Fruit fly (Drosophila melanogaster): Measurements from ENCODE around the gene CG5921.

The CG5921 gene

DNA sequence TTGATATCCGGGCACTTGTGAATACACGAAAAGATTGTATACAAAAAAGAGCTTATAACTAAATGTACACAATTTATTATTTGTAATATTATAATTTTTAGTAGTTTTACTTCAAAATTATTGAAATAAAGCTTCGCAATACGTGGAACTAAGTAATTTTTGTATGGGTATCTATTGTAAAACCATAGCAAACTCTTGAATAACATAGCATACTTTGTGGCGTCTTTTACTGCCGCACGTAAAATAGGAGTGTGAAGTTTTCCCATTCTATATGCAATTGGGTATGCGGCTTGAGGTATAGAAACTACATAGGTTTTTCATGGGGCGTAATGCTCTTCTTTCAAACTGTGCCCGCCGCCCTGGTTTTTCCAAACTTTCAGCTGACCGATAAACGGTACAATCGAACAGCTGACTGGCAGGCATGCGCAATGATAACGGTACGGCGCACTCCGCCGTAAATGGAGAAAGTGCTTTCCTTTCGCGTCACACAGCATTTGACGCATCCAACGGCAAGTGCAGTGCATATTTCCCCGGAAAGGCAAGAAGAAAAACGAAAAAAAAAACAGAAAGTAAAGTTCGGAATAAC, 11.1 kb upstream of the CG5921 start, which contains the start of gene CG5937:
Gene CG5937 (plus strand): TSS at position 575 of the 586 bp plus-strand sequence.
- TF ChIP-seq N (GFP tag; optimal IDR thresholded peaks at IDR 0.05) (no peak), HLH106 (tag; optimal IDR thresholded peaks at IDR 0.05) (peak; percentile 1), dl (GFP tag; optimal IDR thresholded peaks at IDR 0.05; ENCODE audit: insufficient read depth in 1 of 2, partially characterized antibody in 2 of 2) (no peak), dmrt93B (GFP tag; optimal IDR thresholded peaks at IDR 0.05) (no peak), foxo (GFP tag; optimal IDR thresholded peaks at IDR 0.05) (no peak), br (GFP tag; optimal IDR thresholded peaks at IDR 0.05) (no peak)

DNA sequence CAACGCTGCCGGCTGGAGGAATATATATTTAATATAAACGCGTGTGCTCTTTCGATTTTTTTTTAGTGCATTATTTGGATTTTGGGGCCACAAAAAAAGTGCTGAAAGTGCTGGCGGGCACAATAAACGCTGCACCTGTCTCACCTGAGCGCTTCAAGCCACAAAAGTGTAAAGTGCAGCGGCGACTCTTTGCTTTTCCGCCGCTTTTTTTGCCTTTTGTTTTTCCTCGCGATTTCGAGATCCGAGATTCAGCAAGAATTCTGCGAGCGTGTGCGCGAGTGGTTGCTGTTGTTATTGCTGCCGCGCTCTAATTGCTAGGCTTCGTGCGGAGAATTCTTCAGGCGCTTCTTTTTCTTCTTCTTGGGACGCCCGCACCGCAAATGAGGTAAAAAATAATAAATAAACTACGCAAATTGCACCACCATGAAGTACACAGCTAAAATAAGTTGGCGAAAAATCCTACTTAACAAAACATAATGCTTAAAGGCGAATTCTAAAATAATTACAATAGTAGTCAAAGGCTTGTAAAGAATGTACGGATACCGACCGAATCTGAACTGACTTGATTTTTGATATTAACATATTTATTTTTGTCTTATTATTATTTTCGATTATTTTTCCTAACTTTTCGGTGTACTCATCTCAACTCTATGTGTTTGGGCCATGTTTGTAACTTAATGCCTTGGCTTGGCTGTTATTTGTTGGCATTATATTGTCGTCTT, 468 bp downstream of the CG5921 start:
- TF ChIP-seq HLH106 (tag; optimal IDR thresholded peaks at IDR 0.05) (no peak), sv (GFP tag; optimal IDR thresholded peaks at IDR 0.05) (no peak), N (GFP tag; optimal IDR thresholded peaks at IDR 0.05) (no peak), CG32264 (GFP tag; optimal IDR thresholded peaks at IDR 0.05) (no peak), tai (GFP tag; optimal IDR thresholded peaks at IDR 0.05) (no peak), Sp1 (GFP tag; optimal IDR thresholded peaks at IDR 0.05) (no peak), Jra (GFP tag; optimal IDR thresholded peaks at IDR 0.05) (no peak), psq (GFP tag; optimal IDR thresholded peaks at IDR 0.05) (no peak), Mio (GFP tag; optimal IDR thresholded peaks at IDR 0.05) (no peak), jim (GFP tag; optimal IDR thresholded peaks at IDR 0.05) (no peak), dsf (GFP tag; optimal IDR thresholded peaks at IDR 0.05; ENCODE audit: borderline replicate concordance) (no peak)

DNA sequence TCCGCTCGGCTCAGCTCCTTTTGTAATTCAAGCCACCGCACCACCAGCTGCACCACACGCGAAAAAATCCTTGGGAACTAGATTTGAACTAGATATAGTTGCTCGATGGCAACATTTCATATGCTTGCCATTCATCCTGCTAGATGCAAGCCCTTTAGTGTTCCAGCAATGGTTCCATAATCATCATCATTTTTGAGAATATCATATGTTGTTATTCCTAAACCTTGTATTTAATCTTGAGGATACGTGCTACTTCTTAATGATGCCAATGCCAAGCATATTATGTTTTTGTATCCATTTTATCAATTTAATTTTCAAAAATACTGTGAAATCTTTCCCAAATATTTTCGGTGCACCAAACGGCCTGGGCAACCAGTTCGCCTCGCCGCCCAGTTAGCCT, 2.2 kb downstream of the CG5921 start:
- no peak for TF ChIP-seq dl (GFP tag; optimal IDR thresholded peaks at IDR 0.05; ENCODE audit: insufficient read depth in 1 of 2, partially characterized antibody in 2 of 2)
- no peak for TF ChIP-seq woc (GFP tag; optimal IDR thresholded peaks at IDR 0.05)
- no peak for TF ChIP-seq br (GFP tag; optimal IDR thresholded peaks at IDR 0.05)
- no peak for TF ChIP-seq Rel (GFP tag; optimal IDR thresholded peaks at IDR 0.05)
- TF ChIP-seq Rel (tag; optimal IDR thresholded peaks at IDR 0.05): no peak

DNA sequence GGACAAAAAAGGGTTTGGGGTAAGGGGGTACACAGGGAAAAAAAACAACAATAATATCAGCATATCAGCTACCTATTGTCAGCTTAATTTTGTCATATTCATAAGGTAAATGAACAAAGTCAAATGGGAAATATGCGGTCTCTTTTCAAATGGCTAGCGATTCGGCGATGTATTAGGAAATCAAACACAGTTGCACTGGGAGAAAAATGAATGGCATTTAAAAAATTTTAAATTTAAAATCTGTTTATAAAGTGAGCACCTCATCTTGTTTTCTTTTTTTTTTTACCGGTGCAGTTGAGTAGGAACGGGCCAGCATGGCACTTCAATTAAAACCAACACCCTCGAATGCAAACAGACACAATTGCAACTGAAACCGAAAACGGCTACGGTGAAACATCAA, 3.4 kb downstream of the CG5921 start:
- no peak for TF ChIP-seq usp (GFP tag; optimal IDR thresholded peaks at IDR 0.05)
- TF ChIP-seq h (GFP tag; optimal IDR thresholded peaks at IDR 0.05): no peak
- TF ChIP-seq foxo (GFP tag; optimal IDR thresholded peaks at IDR 0.05): no peak
- TF ChIP-seq ey (GFP tag; optimal IDR thresholded peaks at IDR 0.05): no peak
- TF ChIP-seq pan (optimal IDR thresholded peaks at IDR 0.05): no peak
- TF ChIP-seq CrebA (GFP tag; optimal IDR thresholded peaks at IDR 0.05; ENCODE audit: borderline replicate concordance): no peak
- no peak for TF ChIP-seq CG9705 (GFP tag; optimal IDR thresholded peaks at IDR 0.05)
- TF ChIP-seq Myc (optimal IDR thresholded peaks at IDR 0.05): no peak

DNA sequence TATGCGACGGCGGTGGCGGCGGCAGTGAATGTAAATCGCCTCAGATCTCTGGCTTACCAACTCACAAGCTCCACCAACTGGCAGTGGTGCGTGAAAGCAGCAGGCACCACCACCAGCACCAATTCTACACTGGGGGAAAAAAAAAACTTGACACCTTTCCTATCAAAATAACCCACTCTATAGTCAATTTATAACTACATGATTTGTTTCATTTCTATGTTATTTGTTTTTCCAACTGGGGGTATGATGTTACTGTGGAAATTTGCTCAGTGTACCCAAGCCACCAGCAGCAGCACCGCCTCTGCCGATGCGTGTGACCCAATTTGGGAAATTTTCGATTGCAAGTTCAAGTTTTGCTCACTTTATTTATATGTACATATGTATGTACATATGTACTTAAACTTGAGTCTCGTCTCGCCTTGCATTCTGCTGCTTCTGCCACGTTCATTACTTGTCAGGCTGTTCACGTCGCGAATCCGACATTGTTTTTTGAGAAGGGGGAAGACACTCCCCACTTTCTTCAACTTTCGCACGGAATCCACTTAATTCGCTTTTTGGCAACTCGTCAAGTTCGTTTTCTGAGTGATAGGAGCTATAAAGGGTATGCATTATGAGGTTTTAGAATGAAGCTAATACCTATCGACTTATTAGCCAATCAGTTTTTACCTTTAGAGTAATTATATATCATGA, 8.7 kb downstream of the CG5921 start:
- TF ChIP-seq ey (GFP tag; optimal IDR thresholded peaks at IDR 0.05) (peak; percentile 49), dmrt93B (GFP tag; optimal IDR thresholded peaks at IDR 0.05) (peak; percentile 20), rgr (GFP tag; optimal IDR thresholded peaks at IDR 0.05) (peak; percentile 52), HLH106 (tag; optimal IDR thresholded peaks at IDR 0.05) (peak; percentile 5), sv (GFP tag; optimal IDR thresholded peaks at IDR 0.05) (no peak), lola (GFP tag; optimal IDR thresholded peaks at IDR 0.05) (no peak), CrebA (GFP tag; optimal IDR thresholded peaks at IDR 0.05; ENCODE audit: borderline replicate concordance) (no peak), dl (GFP tag; optimal IDR thresholded peaks at IDR 0.05; ENCODE audit: insufficient read depth in 1 of 2, partially characterized antibody in 2 of 2) (no peak), OdsH (GFP tag; optimal IDR thresholded peaks at IDR 0.05) (peak; percentile 18), GATAd (GFP tag; optimal IDR thresholded peaks at IDR 0.05) (no peak), usp (GFP tag; optimal IDR thresholded peaks at IDR 0.05) (no peak), foxo (GFP tag; optimal IDR thresholded peaks at IDR 0.05) (peak in 1 of 2 experiments; percentile 63), fru (GFP tag; optimal IDR thresholded peaks at IDR 0.05) (peak; percentile 71), Hr83 (GFP tag; optimal IDR thresholded peaks at IDR 0.05; ENCODE audit: poor library complexity, severe bottlenecking) (no peak), N (GFP tag; optimal IDR thresholded peaks at IDR 0.05) (no peak), h (GFP tag; optimal IDR thresholded peaks at IDR 0.05) (peak; percentile 62), Dif (GFP tag; optimal IDR thresholded peaks at IDR 0.05; ENCODE audit: partially characterized antibody) (no peak), psq (GFP tag; optimal IDR thresholded peaks at IDR 0.05) (peak; percentile 1), jim (GFP tag; optimal IDR thresholded peaks at IDR 0.05) (no peak), Sp1 (GFP tag; optimal IDR thresholded peaks at IDR 0.05) (peak; percentile 1), br (GFP tag; optimal IDR thresholded peaks at IDR 0.05) (peak; percentile 47), CG32264 (GFP tag; optimal IDR thresholded peaks at IDR 0.05) (no peak)

Data from whole organism, wandering third instar larva.